Worm (Caenorhabditis elegans) whole organism, L1 larva: ENCODE measurements around the gene ugt-45.

Experiments used
- C04F5.9 ChIP-seq: sonication (generic microtip); optimal IDR thresholded peaks from 2 replicates; lab custom pipeline; 2016; ENCODE audit warnings: missing genetic modification characterization, missing compliant biosample characterization
- F16B12.6 ChIP-seq: fragments of 150-350 bp; optimal IDR thresholded peaks from 2 replicates; lab custom pipeline; 2014; ENCODE audit warnings: missing biosample characterization, missing genetic modification characterization
- alr-1 ChIP-seq: fragments of 200-800 bp; sonication (Bioruptor generic); optimal IDR thresholded peaks from 2 replicates; lab custom pipeline; 2018; ENCODE audit warnings: borderline replicate concordance, mild to moderate bottlenecking, missing genetic modification characterization, missing compliant biosample characterization
- blmp-1 ChIP-seq: fragments of 150-350 bp; optimal IDR thresholded peaks from 2 replicates; lab custom pipeline; 2014; ENCODE audit warnings: missing biosample characterization, missing genetic modification characterization
- ceh-82 ChIP-seq, 3 experiments: fragments of 150-350 bp in 1 of 3; sonication (generic microtip) in 2 of 3; optimal IDR thresholded peaks; 2 replicates each; lab custom pipeline; 2014 to 2017; ENCODE audit warnings: missing biosample characterization in 3 of 3, missing genetic modification characterization in 3 of 3
- dpl-1 ChIP-seq, 3 experiments: fragments of 150-350 bp in 2 of 3; sonication (generic microtip) in 1 of 3; optimal IDR thresholded peaks; 2 replicates each; lab custom pipeline; 2014 to 2017; ENCODE audit warnings: missing biosample characterization in 3 of 3, missing genetic modification characterization in 3 of 3, missing genetic modification reagents in 3 of 3
- efl-1 ChIP-seq, 4 experiments: fragments of 150-350 bp; optimal IDR thresholded peaks in 3 of 4; peaks in 1 of 4; 1 replicate in 1 of 4; 2 replicates in 3 of 4; lab custom pipeline; 2014; ENCODE audit warnings: missing biosample characterization in 2 of 4, missing genetic modification characterization in 2 of 4, missing genetic modification reagents in 2 of 4
- elt-2 ChIP-seq: sonication (generic microtip); optimal IDR thresholded peaks from 2 replicates; lab custom pipeline; 2016; ENCODE audit warnings: missing genetic modification characterization, mild to moderate bottlenecking, inconsistent platforms, missing compliant biosample characterization, missing genetic modification reagents
- elt-3 ChIP-seq, 6 experiments: fragments of 150-350 bp in 1 of 6; sonication (generic microtip); optimal IDR thresholded peaks; 2 replicates each; lab custom pipeline; 2017 to 2018; ENCODE audit warnings: missing biosample characterization in 6 of 6, missing genetic modification characterization in 6 of 6, inconsistent platforms in 1 of 6
- ets-5 ChIP-seq: fragments of 200-800 bp; sonication (Bioruptor generic); IDR thresholded peaks from 2 replicates; pipeline ENCODE4 v1.3.6; 2022; ENCODE audit warnings: missing genetic modification characterization, missing compliant biosample characterization
- fkh-8 ChIP-seq: sonication (generic microtip); optimal IDR thresholded peaks from 2 replicates; lab custom pipeline; 2016; ENCODE audit warnings: mild to moderate bottlenecking, missing genetic modification characterization, missing compliant biosample characterization
- grh-1 ChIP-seq: fragments of 200-800 bp; sonication (Bioruptor generic); IDR thresholded peaks from 2 replicates; pipeline ENCODE4 v1.3.6; 2022; ENCODE audit warnings: missing genetic modification reagents, missing genetic modification characterization, missing compliant biosample characterization
- lin-14 ChIP-seq: fragments of 200-800 bp; sonication (Bioruptor generic); optimal IDR thresholded peaks from 2 replicates; lab custom pipeline; 2018; ENCODE audit warnings: mild to moderate bottlenecking, missing genetic modification characterization, moderate library complexity, missing compliant biosample characterization
- lin-15B ChIP-seq: fragments of 150-350 bp; sonication (generic microtip); optimal IDR thresholded peaks from 3 replicates; lab custom pipeline; 2014; ENCODE audit warnings: missing biosample characterization, missing genetic modification characterization
- lin-35 ChIP-seq, 2 experiments: fragments of 150-350 bp; optimal IDR thresholded peaks; 2 replicates each; lab custom pipeline; 2014; ENCODE audit warnings: missing biosample characterization in 2 of 2, missing genetic modification characterization in 2 of 2, missing genetic modification reagents in 2 of 2
- lin-39 ChIP-seq: fragments of 150-350 bp; optimal IDR thresholded peaks from 2 replicates; lab custom pipeline; 2014; ENCODE audit warnings: missing biosample characterization, missing genetic modification reagents, missing genetic modification characterization
- lsy-2 ChIP-seq, 2 experiments: fragments of 150-350 bp; optimal IDR thresholded peaks; 2 replicates each; lab custom pipeline; 2014; ENCODE audit warnings: missing biosample characterization in 2 of 2, missing genetic modification characterization in 2 of 2
- mdl-1 ChIP-seq, 2 experiments: fragments of 150-350 bp; optimal IDR thresholded peaks; 2 replicates each; lab custom pipeline; 2014 to 2017; ENCODE audit warnings: missing biosample characterization in 2 of 2, missing genetic modification characterization in 2 of 2, inconsistent platforms in 1 of 2
- mef-2 ChIP-seq: fragments of 150-350 bp; optimal IDR thresholded peaks from 2 replicates; lab custom pipeline; 2014; ENCODE audit warnings: missing biosample characterization, missing genetic modification characterization
- mep-1 ChIP-seq: fragments of 150-350 bp; optimal IDR thresholded peaks from 2 replicates; lab custom pipeline; 2014; ENCODE audit warnings: missing biosample characterization, missing genetic modification characterization
- nhr-20 ChIP-seq: sonication (generic microtip); optimal IDR thresholded peaks from 2 replicates; lab custom pipeline; 2016; ENCODE audit warnings: mild to moderate bottlenecking, missing genetic modification characterization, missing compliant biosample characterization
- nhr-47 ChIP-seq: sonication (generic microtip); optimal IDR thresholded peaks from 2 replicates; lab custom pipeline; 2016; ENCODE audit warnings: mild to moderate bottlenecking, missing genetic modification characterization, moderate library complexity, missing compliant biosample characterization
- nhr-71 ChIP-seq: sonication (generic microtip); optimal IDR thresholded peaks from 2 replicates; lab custom pipeline; 2016; ENCODE audit warnings: mild to moderate bottlenecking, missing genetic modification characterization, moderate library complexity, missing compliant biosample characterization
- nhr-77 ChIP-seq: fragments of 150-350 bp; optimal IDR thresholded peaks from 2 replicates; lab custom pipeline; 2014; ENCODE audit warnings: missing biosample characterization, missing genetic modification characterization
- rnt-1 ChIP-seq: sonication (generic microtip); optimal IDR thresholded peaks from 2 replicates; lab custom pipeline; 2016; ENCODE audit warnings: mild to moderate bottlenecking, missing genetic modification characterization, moderate library complexity, missing compliant biosample characterization
- snpc-4 ChIP-seq: fragments of 150-350 bp; optimal IDR thresholded peaks from 2 replicates; lab custom pipeline; 2014; ENCODE audit warnings: missing biosample characterization, missing genetic modification characterization
- snu-23 ChIP-seq: sonication (generic microtip); optimal IDR thresholded peaks from 2 replicates; lab custom pipeline; 2016; ENCODE audit warnings: missing genetic modification characterization, missing compliant biosample characterization
- swsn-7 ChIP-seq: sonication (generic microtip); optimal IDR thresholded peaks from 2 replicates; lab custom pipeline; 2016; ENCODE audit warnings: missing genetic modification characterization, missing compliant biosample characterization
- tbx-2 ChIP-seq: sonication (generic microtip); optimal IDR thresholded peaks from 2 replicates; lab custom pipeline; 2016; ENCODE audit warnings: missing genetic modification characterization, missing compliant biosample characterization
- unc-98 ChIP-seq: fragments of 200-800 bp; sonication (Bioruptor generic); IDR thresholded peaks from 2 replicates; pipeline ENCODE4 v1.3.6; 2022; ENCODE audit warnings: missing genetic modification characterization, missing compliant biosample characterization
- xbp-1 ChIP-seq: sonication (generic microtip); optimal IDR thresholded peaks from 2 replicates; lab custom pipeline; 2016; ENCODE audit warnings: missing genetic modification characterization, missing compliant biosample characterization
- ztf-4 ChIP-seq: fragments of 150-350 bp; optimal IDR thresholded peaks from 2 replicates; lab custom pipeline; 2014; ENCODE audit warnings: missing biosample characterization, missing genetic modification characterization

The ugt-45 gene

DNA sequence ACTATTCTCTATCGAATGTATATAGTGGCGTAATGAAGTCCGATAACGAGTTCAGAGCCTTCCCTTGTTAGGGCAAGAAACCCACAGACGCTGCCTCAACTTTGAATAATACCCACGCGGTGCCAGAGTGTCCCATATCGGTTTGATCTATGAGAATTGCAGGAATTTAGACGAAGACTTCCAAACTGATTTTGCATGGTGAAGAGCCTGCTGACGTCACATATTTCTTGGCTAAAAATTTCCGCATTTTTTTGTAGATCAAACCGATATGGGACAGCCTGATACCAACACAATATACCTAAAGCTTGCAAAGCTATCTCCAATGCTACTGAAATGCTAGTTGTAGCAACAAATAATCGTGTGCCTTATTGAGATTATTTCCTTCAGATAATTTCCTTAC is 9.0 kb downstream of the ugt-45 start:
- TF ChIP-seq fkh-8 (tag; lab: Kevin White, UChicago) (no peak), grh-1 (GFP tag; lab: Robert Waterston, UW) (no peak), efl-1 (optimal IDR thresholded peaks at IDR 0.05; lab: Kevin White, UChicago) (no peak), efl-1 (GFP tag; optimal IDR thresholded peaks at IDR 0.05 in 1 of 2; lab: Kevin White, UChicago) (peak in 1 of 2 experiments; percentile 87)

DNA sequence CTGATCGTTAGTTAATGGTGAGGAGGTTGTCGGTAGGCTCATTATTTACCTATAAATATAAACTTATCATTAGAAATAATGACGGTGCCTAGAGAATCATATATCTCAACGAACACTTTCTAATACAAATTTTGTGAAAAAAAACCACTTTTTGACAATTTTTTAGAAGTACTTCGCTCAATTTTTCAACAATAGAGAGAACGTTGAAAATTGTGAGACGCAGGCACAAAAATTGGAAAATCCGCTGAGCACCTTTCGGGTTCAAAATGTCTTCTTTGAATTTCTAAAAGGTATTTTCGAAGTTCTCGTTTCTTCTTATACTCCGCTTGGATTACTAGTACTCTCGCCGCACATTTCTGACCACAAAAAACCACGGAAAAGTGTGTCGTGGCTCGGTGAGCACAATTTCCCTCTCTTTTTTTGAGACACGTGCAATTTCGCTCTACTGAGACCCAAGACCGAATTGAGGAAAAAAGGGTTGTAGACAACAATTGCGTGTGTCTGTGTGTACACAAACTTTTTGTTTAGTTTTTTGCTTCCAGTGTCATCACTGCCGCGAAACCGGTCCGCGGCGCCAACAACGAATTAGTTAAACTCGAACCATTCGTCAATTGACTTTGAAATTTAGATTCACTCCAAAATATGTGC is 9.9 kb downstream of the ugt-45 start, which contains the start of gene nape-1:
Gene nape-1, minus strand, starts transcription at position 51 of the 648 bp plus-strand sequence.
- TF ChIP-seq xbp-1 (tag; lab: Kevin White, UChicago) (peak; percentile 5), lin-39 (no peak), mep-1 (tag; lab: Kevin White, UChicago) (peak; percentile 0), grh-1 (GFP tag; lab: Robert Waterston, UW) (peak; percentile 41; the same call in 1 of the 2 replicates), snu-23 (GFP tag; lab: Kevin White, UChicago) (peak; percentile 31), nhr-77 (tag; lab: Kevin White, UChicago) (peak; percentile 77), mdl-1 (tag; optimal IDR thresholded peaks at IDR 0.05; lab: Kevin White, UChicago) (peak in 1 of 2 experiments; percentile 64), nhr-20 (tag; lab: Kevin White, UChicago) (peak; percentile 18), efl-1 (optimal IDR thresholded peaks at IDR 0.05; lab: Kevin White, UChicago) (peak; percentile 40 to 47), efl-1 (GFP tag; optimal IDR thresholded peaks at IDR 0.05 in 1 of 2; lab: Kevin White, UChicago) (peak; percentile 26 to 93), lin-35 (GFP tag; optimal IDR thresholded peaks at IDR 0.05; lab: Kevin White, UChicago) (peak; percentile 18 to 46), C04F5.9 (tag; lab: Kevin White, UChicago) (no peak), ztf-4 (tag; lab: Kevin White, UChicago) (no peak), lsy-2 (tag; optimal IDR thresholded peaks at IDR 0.05; lab: Kevin White, UChicago) (peak in 1 of 2 experiments; percentile 64), lin-14 (peak; percentile 81), nhr-71 (tag; lab: Kevin White, UChicago) (peak; percentile 41), fkh-8 (tag; lab: Kevin White, UChicago) (peak; percentile 47), lin-15B (peak; percentile 34), elt-3 (tag; optimal IDR thresholded peaks at IDR 0.05; lab: Kevin White, UChicago) (no peak), unc-98 (no peak), dpl-1 (GFP tag; optimal IDR thresholded peaks at IDR 0.05; lab: Kevin White, UChicago) (peak in 2 of 3 experiments; percentile 2 to 35), swsn-7 (peak; percentile 10), mef-2 (tag; lab: Kevin White, UChicago) (peak; percentile 35), ceh-82 (tag; optimal IDR thresholded peaks at IDR 0.05; lab: Kevin White, UChicago) (peak in 1 of 3 experiments; percentile 54), tbx-2 (tag; lab: Kevin White, UChicago) (peak; percentile 43), F16B12.6 (peak; percentile 24)
- TF ChIP-seq, all 84 proteins: peak for 20

DNA sequence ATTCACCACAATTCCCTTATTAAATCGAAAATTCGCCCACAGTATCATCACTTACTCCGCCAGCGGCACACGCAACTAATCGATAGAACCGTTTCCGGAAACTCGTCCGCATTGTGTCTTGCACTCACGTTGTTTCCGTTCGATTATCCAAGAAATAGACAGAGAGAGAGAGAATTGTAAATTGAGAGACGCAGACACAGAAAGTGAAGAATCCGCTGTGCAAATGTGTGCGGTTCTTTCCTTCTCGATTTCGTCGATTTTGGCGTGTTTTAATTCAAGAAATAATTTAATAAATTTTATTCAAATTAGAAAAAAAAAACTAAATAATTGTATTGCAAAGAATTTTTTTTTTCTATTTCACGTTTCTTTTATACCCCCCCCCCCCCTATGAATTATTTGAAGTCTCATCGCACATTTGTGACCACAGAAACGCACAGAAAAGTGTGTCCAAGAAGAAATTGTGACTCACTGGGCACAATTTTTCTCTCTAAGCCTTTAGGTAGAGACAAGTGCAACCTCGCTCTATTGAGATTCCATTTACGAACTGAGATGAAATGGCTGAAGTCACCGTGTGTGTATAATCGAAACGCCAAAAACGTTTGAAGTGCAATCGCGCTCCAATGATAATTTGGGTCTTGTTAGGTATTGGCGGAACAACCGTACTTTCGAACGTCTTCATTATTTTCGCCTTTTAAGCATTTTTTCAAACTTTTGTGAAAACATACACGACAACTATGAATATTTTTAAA is 12.1 kb downstream of the ugt-45 start, which contains the start of gene nape-2:
Gene nape-2, minus strand, starts transcription at position 271 of the 749 bp plus-strand sequence.
- TF ChIP-seq lin-35 (GFP tag; optimal IDR thresholded peaks at IDR 0.05; lab: Kevin White, UChicago) (peak in 1 of 2 experiments; percentile 32), blmp-1 (peak; percentile 5), nhr-47 (tag; lab: Kevin White, UChicago) (peak; percentile 6), rnt-1 (tag; lab: Kevin White, UChicago) (peak; percentile 30), elt-3 (tag; optimal IDR thresholded peaks at IDR 0.05; lab: Kevin White, UChicago) (no peak), lin-15B (peak; percentile 45), lsy-2 (tag; optimal IDR thresholded peaks at IDR 0.05; lab: Kevin White, UChicago) (peak in 1 of 2 experiments; percentile 32), lin-14 (peak; percentile 70), nhr-77 (tag; lab: Kevin White, UChicago) (peak; percentile 16), snpc-4 (peak; percentile 37), alr-1 (tag; lab: Kevin White, UChicago) (peak; percentile 60), ets-5 (GFP tag; lab: Robert Waterston, UW) (no peak), elt-2 (tag; lab: Kevin White, UChicago) (no peak), efl-1 (optimal IDR thresholded peaks at IDR 0.05; lab: Kevin White, UChicago) (no peak), efl-1 (GFP tag; optimal IDR thresholded peaks at IDR 0.05 in 1 of 2; lab: Kevin White, UChicago) (peak in 1 of 2 experiments; percentile 91), dpl-1 (GFP tag; optimal IDR thresholded peaks at IDR 0.05; lab: Kevin White, UChicago) (peak in 1 of 3 experiments; percentile 22)
